Worm (Caenorhabditis elegans) whole organism, L3 larva: ENCODE results near the gene faah-5.

Experiments used
- R02D3.7 ChIP-seq: fragments of 150-350 bp; optimal IDR thresholded peaks from 2 replicates; lab custom pipeline; 2014; ENCODE audit warnings: missing biosample characterization, missing genetic modification characterization
- aly-2 ChIP-seq: fragments of 150-350 bp; optimal IDR thresholded peaks from 2 replicates; lab custom pipeline; 2014; ENCODE audit warnings: missing biosample characterization, missing genetic modification characterization
- egl-27 ChIP-seq: sonication (generic microtip); optimal IDR thresholded peaks from 4 replicates; lab custom pipeline; 2017; ENCODE audit warnings: missing biosample characterization, missing genetic modification reagents, missing genetic modification characterization
- elt-2 ChIP-seq: sonication (generic microtip); optimal IDR thresholded peaks from 2 replicates; lab custom pipeline; 2016; ENCODE audit warnings: missing genetic modification reagents, mild to moderate bottlenecking, missing genetic modification characterization, missing compliant biosample characterization
- fkh-10 ChIP-seq: sonication (generic microtip); optimal IDR thresholded peaks from 2 replicates; lab custom pipeline; 2017; ENCODE audit warnings: missing biosample characterization, missing genetic modification reagents, missing genetic modification characterization
- jun-1 ChIP-seq: fragments of 150-350 bp; optimal IDR thresholded peaks from 2 replicates; lab custom pipeline; 2014; ENCODE audit warnings: missing biosample characterization, missing genetic modification reagents, missing genetic modification characterization
- lin-39 ChIP-seq: fragments of 150-350 bp; optimal IDR thresholded peaks from 2 replicates; lab custom pipeline; 2018; ENCODE audit warnings: missing biosample characterization, missing genetic modification reagents, missing genetic modification characterization
- nhr-12 ChIP-seq: fragments of 150-350 bp; optimal IDR thresholded peaks from 2 replicates; lab custom pipeline; 2014; ENCODE audit warnings: missing biosample characterization, missing genetic modification characterization
- nhr-28 ChIP-seq: fragments of 150-350 bp; optimal IDR thresholded peaks from 2 replicates; lab custom pipeline; 2014; ENCODE audit warnings: missing biosample characterization, missing genetic modification characterization
- pqm-1 ChIP-seq: fragments of 150-350 bp; optimal IDR thresholded peaks from 2 replicates; lab custom pipeline; 2017; ENCODE audit warnings: missing biosample characterization, missing genetic modification characterization, inconsistent platforms
- snpc-4 ChIP-seq: fragments of 150-350 bp; optimal IDR thresholded peaks from 2 replicates; lab custom pipeline; 2014; ENCODE audit warnings: missing biosample characterization, missing genetic modification characterization
- unc-39 ChIP-seq: sonication (generic microtip); optimal IDR thresholded peaks from 4 replicates; lab custom pipeline; 2017; ENCODE audit warnings: missing biosample characterization, missing genetic modification characterization
- zag-1 ChIP-seq: fragments of 150-350 bp; optimal IDR thresholded peaks from 2 replicates; lab custom pipeline; 2014; ENCODE audit warnings: missing biosample characterization, missing genetic modification characterization

ce11 chrIII:11908660-11909059, 17.4 kb upstream of the faah-5 start, which contains the start of gene fbxb-24:
- TF ChIP-seq unc-39 (no peak), R02D3.7 (no peak), lin-39 (tag; lab: Kevin White, UChicago) (no peak), nhr-12 (no peak), aly-2 (tag; lab: Kevin White, UChicago) (no peak), egl-27 (tag; lab: Kevin White, UChicago) (no peak), zag-1 (tag; lab: Kevin White, UChicago) (no peak), snpc-4 (tag; lab: Kevin White, UChicago) (no peak), elt-2 (tag; lab: Kevin White, UChicago) (no peak), nhr-28 (tag; lab: Kevin White, UChicago) (no peak), fkh-10 (no peak), pqm-1 (tag; lab: Kevin White, UChicago) (no peak), jun-1 (tag; lab: Kevin White, UChicago) (no peak)
